Worm (Caenorhabditis elegans) whole organism, young adult: ENCODE results near the gene nstp-9.

Experiments used
- B0019.2 ChIP-seq: fragments of 200-800 bp; sonication (Bioruptor generic); conservative IDR thresholded peaks from 2 replicates; pipeline ENCODE4 v1.3.6; 2022; ENCODE audit warnings: missing genetic modification reagents, missing genetic modification characterization, missing compliant biosample characterization
- B0261.1 ChIP-seq: sonication (generic microtip); optimal IDR thresholded peaks from 2 replicates; lab custom pipeline; 2016; ENCODE audit warnings: mild to moderate bottlenecking, missing genetic modification characterization, moderate library complexity, missing compliant biosample characterization
- F37B4.10 ChIP-seq: fragments of 200-800 bp; sonication (Bioruptor generic); IDR thresholded peaks from 2 replicates; pipeline ENCODE4 v1.3.6; 2022; ENCODE audit warnings: missing genetic modification characterization, missing compliant biosample characterization
- F39B2.1 ChIP-seq: fragments of 200-800 bp; sonication (Bioruptor generic); IDR thresholded peaks from 2 replicates; pipeline ENCODE4 v1.3.6; 2022; ENCODE audit warnings: missing genetic modification reagents, missing genetic modification characterization, missing compliant biosample characterization
- F57A8.1 ChIP-seq: fragments of 200-800 bp; sonication (Bioruptor generic); optimal IDR thresholded peaks from 2 replicates; lab custom pipeline; 2018; ENCODE audit warnings: mild to moderate bottlenecking, missing genetic modification characterization, moderate library complexity, missing compliant biosample characterization
- K11D2.4 ChIP-seq: fragments of 200-800 bp; sonication (Bioruptor generic); IDR thresholded peaks from 2 replicates; pipeline ENCODE4 v1.3.6; 2022; ENCODE audit warnings: missing genetic modification reagents, missing genetic modification characterization, missing compliant biosample characterization
- K12H6.12 ChIP-seq: fragments of 200-800 bp; sonication (Bioruptor generic); optimal IDR thresholded peaks from 2 replicates; lab custom pipeline; 2018; ENCODE audit warnings: mild to moderate bottlenecking, missing genetic modification characterization, missing compliant biosample characterization
- T26A5.8 ChIP-seq: sonication (generic microtip); optimal IDR thresholded peaks from 2 replicates; lab custom pipeline; 2016; ENCODE audit warnings: missing genetic modification characterization, missing compliant biosample characterization
- Y53G8AR.9 ChIP-seq: fragments of 200-800 bp; sonication (Bioruptor generic); conservative IDR thresholded peaks from 2 replicates; pipeline ENCODE4 v1.3.6; 2022; ENCODE audit warnings: missing genetic modification reagents, missing genetic modification characterization, missing compliant biosample characterization
- Y67H2A.10 ChIP-seq: fragments of 200-800 bp; sonication (Bioruptor generic); conservative IDR thresholded peaks from 2 replicates; pipeline ENCODE4 v1.3.6; 2022; ENCODE audit warnings: missing genetic modification reagents, missing genetic modification characterization, missing compliant biosample characterization
- ZK185.1 ChIP-seq: sonication (generic microtip); optimal IDR thresholded peaks from 2 replicates; lab custom pipeline; 2016; ENCODE audit warnings: mild to moderate bottlenecking, missing genetic modification characterization, missing compliant biosample characterization; ENCODE audit not compliant: poor library complexity, severe bottlenecking
- atf-7 ChIP-seq: sonication (generic microtip); optimal IDR thresholded peaks from 2 replicates; lab custom pipeline; 2017; ENCODE audit warnings: mild to moderate bottlenecking, missing genetic modification characterization, missing compliant biosample characterization
- attf-5 ChIP-seq: fragments of 200-800 bp; sonication (Bioruptor generic); optimal IDR thresholded peaks from 2 replicates; lab custom pipeline; 2018; ENCODE audit warnings: mild to moderate bottlenecking, missing genetic modification characterization, missing compliant biosample characterization
- bed-1 ChIP-seq: fragments of 200-800 bp; sonication (Bioruptor generic); IDR thresholded peaks from 2 replicates; pipeline ENCODE4 v1.3.6; 2022; ENCODE audit warnings: missing genetic modification reagents, missing genetic modification characterization, missing compliant biosample characterization
- bed-2 ChIP-seq: fragments of 200-800 bp; sonication (Bioruptor generic); IDR thresholded peaks from 2 replicates; pipeline ENCODE4 v1.3.6; 2022; ENCODE audit warnings: missing genetic modification reagents, missing genetic modification characterization, missing compliant biosample characterization
- cebp-1 ChIP-seq, 2 experiments: fragments of 200-800 bp in 1 of 2; sonication (Bioruptor generic) in 1 of 2; sonication (generic microtip) in 1 of 2; IDR thresholded peaks in 1 of 2; optimal IDR thresholded peaks in 1 of 2; 2 replicates each; pipeline versions ENCODE4 v1.3.6 to Lab custom; 2017 to 2022; ENCODE audit warnings: missing compliant biosample characterization in 2 of 2, missing genetic modification characterization in 2 of 2, mild to moderate bottlenecking in 1 of 2, missing genetic modification reagents in 1 of 2, moderate library complexity in 1 of 2
- cebp-2 ChIP-seq: fragments of 200-800 bp; sonication (Bioruptor generic); IDR thresholded peaks from 2 replicates; pipeline ENCODE4 v1.3.6; 2022; ENCODE audit warnings: missing genetic modification characterization, missing compliant biosample characterization
- chd-7 ChIP-seq: sonication (generic microtip); optimal IDR thresholded peaks from 2 replicates; lab custom pipeline; 2016; ENCODE audit warnings: mild to moderate bottlenecking, missing genetic modification characterization, moderate library complexity, missing compliant biosample characterization
- dox-1 ChIP-seq: fragments of 200-800 bp; sonication (Bioruptor generic); IDR thresholded peaks from 2 replicates; pipeline ENCODE4 v1.3.6; 2022; ENCODE audit warnings: missing genetic modification reagents, missing genetic modification characterization, missing compliant biosample characterization
- fkh-3 ChIP-seq: sonication (generic microtip); optimal IDR thresholded peaks from 2 replicates; lab custom pipeline; 2016; ENCODE audit warnings: mild to moderate bottlenecking, missing genetic modification characterization, missing compliant biosample characterization
- gei-17 ChIP-seq: fragments of 200-800 bp; sonication (Bioruptor generic); optimal IDR thresholded peaks from 2 replicates; lab custom pipeline; 2018; ENCODE audit warnings: mild to moderate bottlenecking, missing genetic modification characterization, missing compliant biosample characterization
- hmg-1.2 ChIP-seq: fragments of 200-800 bp; sonication (Bioruptor generic); IDR thresholded peaks from 2 replicates; pipeline ENCODE4 v1.3.6; 2022; ENCODE audit warnings: missing genetic modification reagents, missing genetic modification characterization, missing compliant biosample characterization
- lin-40 ChIP-seq: sonication (generic microtip); optimal IDR thresholded peaks from 2 replicates; lab custom pipeline; 2016; ENCODE audit warnings: missing genetic modification characterization, mild to moderate bottlenecking, missing compliant biosample characterization, missing genotype, missing genetic modification reagents
- lsl-1 ChIP-seq: fragments of 200-800 bp; sonication (Bioruptor generic); optimal IDR thresholded peaks from 2 replicates; lab custom pipeline; 2018; ENCODE audit warnings: mild to moderate bottlenecking, missing genetic modification characterization, moderate library complexity, missing compliant biosample characterization
- nfya-1 ChIP-seq: sonication (generic microtip); optimal IDR thresholded peaks from 2 replicates; lab custom pipeline; 2017; ENCODE audit warnings: antibody characterized with exemption, missing compliant biosample characterization, missing genetic modification characterization, borderline replicate concordance; ENCODE audit not compliant: insufficient read depth
- nhr-80 ChIP-seq: sonication (generic microtip); optimal IDR thresholded peaks from 2 replicates; lab custom pipeline; 2016; ENCODE audit warnings: missing genetic modification characterization, missing compliant biosample characterization
- pbrm-1 ChIP-seq: fragments of 200-800 bp; sonication (Bioruptor generic); IDR thresholded peaks from 2 replicates; pipeline ENCODE4 v1.3.6; 2022; ENCODE audit warnings: missing genetic modification reagents, missing genetic modification characterization, missing compliant biosample characterization
- somi-1 ChIP-seq: fragments of 200-800 bp; sonication (Bioruptor generic); optimal IDR thresholded peaks from 2 replicates; lab custom pipeline; 2018; ENCODE audit warnings: mild to moderate bottlenecking, missing genetic modification characterization, missing compliant biosample characterization
- tbx-9 ChIP-seq: sonication (generic microtip); optimal IDR thresholded peaks from 2 replicates; lab custom pipeline; 2016; ENCODE audit warnings: borderline replicate concordance, missing genetic modification characterization, inconsistent platforms, missing compliant biosample characterization
- zfh-2 ChIP-seq: fragments of 200-800 bp; sonication (Bioruptor generic); conservative IDR thresholded peaks from 2 replicates; pipeline ENCODE4 v1.3.6; 2022; ENCODE audit warnings: missing genetic modification reagents, missing genetic modification characterization, missing compliant biosample characterization
- ztf-26 ChIP-seq: sonication (generic microtip); optimal IDR thresholded peaks from 2 replicates; lab custom pipeline; 2017; ENCODE audit warnings: missing genetic modification characterization, missing compliant biosample characterization
- ztf-6 ChIP-seq: fragments of 200-800 bp; sonication (Bioruptor generic); IDR thresholded peaks from 2 replicates; pipeline ENCODE4 v1.3.6; 2022; ENCODE audit warnings: missing genetic modification reagents, missing genetic modification characterization, missing compliant biosample characterization

The nstp-9 gene

DNA sequence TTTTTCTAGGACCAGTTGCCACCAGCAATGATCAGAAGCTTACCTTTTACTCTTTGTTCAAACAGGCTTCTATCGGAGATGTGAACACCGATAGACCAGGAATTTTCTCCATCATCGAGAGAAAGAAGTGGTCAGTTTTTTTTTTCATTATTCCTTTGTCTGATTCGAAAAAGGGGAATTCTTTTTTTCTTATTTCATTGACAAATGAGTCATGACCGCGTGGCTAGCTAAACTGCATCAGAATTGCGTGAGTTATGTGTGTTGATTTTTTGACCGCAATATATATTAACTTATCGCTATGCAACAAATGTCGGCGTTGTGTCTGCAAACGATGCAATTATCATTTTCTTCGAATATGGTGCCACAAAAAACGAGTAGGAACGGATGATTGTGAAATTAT, 16.1 kb downstream of the nstp-9 start:
- TF ChIP-seq ztf-26 (tag; lab: Kevin White, UChicago) (peak; percentile 10), nhr-80 (tag; lab: Kevin White, UChicago) (peak; percentile 5), F39B2.1 (GFP tag; lab: Robert Waterston, UW) (no peak)

DNA sequence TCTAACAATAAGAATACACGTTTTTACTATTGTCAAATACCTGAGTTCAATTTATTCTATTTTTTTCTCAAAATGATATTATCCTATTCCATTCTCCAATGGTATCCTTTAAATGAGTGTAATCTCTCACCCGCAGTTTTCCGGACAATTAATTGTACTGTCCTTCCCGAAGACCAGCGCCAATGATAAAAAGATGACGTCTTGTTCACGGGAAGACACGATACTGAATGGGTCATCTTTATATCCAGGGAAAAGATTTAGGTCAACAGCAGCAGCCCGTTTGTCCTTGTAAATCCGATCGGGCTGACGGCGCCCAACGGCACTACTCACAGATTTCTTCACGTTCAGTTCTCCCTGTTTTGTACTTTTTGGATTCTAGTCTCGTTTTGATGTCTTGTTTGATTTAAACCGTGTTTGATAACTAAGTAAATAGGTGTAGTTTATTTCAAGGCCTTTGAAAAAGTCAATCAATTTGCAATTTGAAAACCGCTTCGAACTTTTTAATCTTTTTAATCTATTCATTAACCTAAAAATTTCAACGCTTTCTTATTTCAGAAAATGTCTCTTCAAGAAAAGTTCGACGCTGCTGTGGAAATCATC, 16.7 kb downstream of the nstp-9 start, which contains the start of gene acbp-3:
TSS of gene acbp-3 (plus strand) at position 550 of the 600 bp plus-strand sequence.
- TF ChIP-seq pbrm-1 (GFP tag; lab: Robert Waterston, UW) (no peak), fkh-3 (tag; lab: Kevin White, UChicago) (no peak)

DNA sequence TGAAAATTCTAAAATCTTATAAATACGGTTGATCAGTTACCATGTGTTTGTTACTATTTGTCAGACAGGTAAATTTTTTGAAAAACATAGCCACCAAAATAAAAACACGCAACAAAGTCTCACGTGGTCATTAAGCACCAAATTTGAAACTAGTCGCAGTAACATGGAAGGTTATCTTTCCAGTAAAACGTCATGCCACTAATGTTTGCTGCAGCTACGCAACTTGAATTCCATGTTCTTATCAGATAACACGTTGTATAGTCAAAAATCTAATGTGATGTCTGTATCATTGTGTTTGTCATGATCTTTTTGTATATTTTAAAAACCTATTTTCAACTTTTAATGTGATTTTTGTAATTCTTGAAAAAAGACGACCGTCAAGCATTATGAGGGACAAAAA, 17.7 kb downstream of the nstp-9 start:
- TF ChIP-seq gei-17 (GFP tag; lab: Kevin White, UChicago) (no peak), F57A8.1 (GFP tag; lab: Kevin White, UChicago) (no peak), bed-1 (GFP tag; lab: Robert Waterston, UW) (no peak), ztf-6 (GFP tag; lab: Robert Waterston, UW) (no peak), atf-7 (no peak), K11D2.4 (GFP tag; lab: Robert Waterston, UW) (no peak), nhr-80 (tag; lab: Kevin White, UChicago) (peak; percentile 84), B0261.1 (tag; lab: Kevin White, UChicago) (no peak)

ce11 chrX:10900952-10901351, 18.6 kb downstream of the nstp-9 start:
- TF ChIP-seq F37B4.10 (GFP tag; lab: Robert Waterston, UW), result no peak
- TF ChIP-seq nfya-1 (tag; lab: Kevin White, UChicago), result no peak
- peak; percentile 31 for TF ChIP-seq ZK185.1 (tag; lab: Kevin White, UChicago)
- no peak for TF ChIP-seq bed-2 (GFP tag; lab: Robert Waterston, UW)
- TF ChIP-seq T26A5.8 (tag; lab: Kevin White, UChicago), result no peak
- TF ChIP-seq F39B2.1 (GFP tag; lab: Robert Waterston, UW), result no peak
- no peak for TF ChIP-seq Y67H2A.10
- peak; percentile 49; the same call in 1 of the 2 replicates for TF ChIP-seq dox-1 (GFP tag; lab: Robert Waterston, UW)
- TF ChIP-seq zfh-2 (GFP tag; lab: Robert Waterston, UW), result no peak
- no peak for TF ChIP-seq Y53G8AR.9
- TF ChIP-seq cebp-2 (GFP tag; lab: Robert Waterston, UW), result no peak
- no peak for TF ChIP-seq lsl-1
- no peak for TF ChIP-seq B0019.2 (GFP tag; lab: Robert Waterston, UW)
- TF ChIP-seq attf-5 (GFP tag; lab: Kevin White, UChicago), result peak; percentile 53
- TF ChIP-seq chd-7 (tag; lab: Kevin White, UChicago), result peak; percentile 45
- TF ChIP-seq hmg-1.2 (GFP tag; lab: Robert Waterston, UW), result peak; percentile 40; the same call in 1 of the 2 replicates
- peak; percentile 57 for TF ChIP-seq K12H6.12 (tag; lab: Kevin White, UChicago)
- peak; percentile 46 for TF ChIP-seq lin-40 (tag; lab: Kevin White, UChicago)
- TF ChIP-seq tbx-9 (tag; lab: Kevin White, UChicago), result no peak
- TF ChIP-seq cebp-1 (GFP tag; IDR thresholded peaks at IDR 0.05; lab: Robert Waterston, UW), result no peak
- TF ChIP-seq cebp-1 (tag; optimal IDR thresholded peaks at IDR 0.05; lab: Kevin White, UChicago), result peak; percentile 35
- peak; percentile 45 for TF ChIP-seq somi-1
